Fruit fly (Drosophila melanogaster): ENCODE measurements around the gene mnb.
A peak's percentile ranks its signal among the peaks of the same experiment; 100 is the strongest.

mnb gene

dm6 chrX:17878632-17879033 lies 8.4 kb downstream of the mnb start (continued):
- TF ChIP-seq tx (GFP tag; optimal IDR thresholded peaks at IDR 0.05) = no peak
- peak; percentile 54 for TF ChIP-seq Med (GFP tag)
- TF ChIP-seq CG14860 (GFP tag; IDR thresholded peaks at IDR 0.05; ENCODE audit: partially characterized antibody) = no peak
- TF ChIP-seq chn (GFP tag; optimal IDR thresholded peaks at IDR 0.05) = no peak
- no peak for TF ChIP-seq pros (GFP tag; optimal IDR thresholded peaks at IDR 0.05)
- no peak for TF ChIP-seq Bdp1 (GFP tag; optimal IDR thresholded peaks at IDR 0.05)
- TF ChIP-seq NfI (GFP tag; optimal IDR thresholded peaks at IDR 0.05) = no peak
- peak; percentile 25; the same call in 1 of the 2 replicates for TF ChIP-seq E2f2 (GFP tag; IDR thresholded peaks at IDR 0.05)
- no peak for TF ChIP-seq CG12219 (GFP tag; optimal IDR thresholded peaks at IDR 0.05)
- no peak for TF ChIP-seq Hey (tag; optimal IDR thresholded peaks at IDR 0.05)
- peak; percentile 32; the same call in 1 of the 2 replicates for TF ChIP-seq bbx (GFP tag; IDR thresholded peaks at IDR 0.05; ENCODE audit: partially characterized antibody)
- no peak for TF ChIP-seq odd (GFP tag; optimal IDR thresholded peaks at IDR 0.05)
- TF ChIP-seq da (GFP tag; optimal IDR thresholded peaks at IDR 0.05) = no peak
- TF ChIP-seq CG18011 (GFP tag; optimal IDR thresholded peaks at IDR 0.05) = no peak
- no peak for TF ChIP-seq Dbx (GFP tag; IDR thresholded peaks at IDR 0.05)
- no peak for TF ChIP-seq CG3838 (GFP tag; optimal IDR thresholded peaks at IDR 0.05)
- TF ChIP-seq Atf-2 (GFP tag; optimal IDR thresholded peaks at IDR 0.05) = no peak
- TF ChIP-seq Sry-δ (GFP tag; optimal IDR thresholded peaks at IDR 0.05) = no peak
- no peak for TF ChIP-seq CG10979 (tag; optimal IDR thresholded peaks at IDR 0.05)
- no peak for TF ChIP-seq CG30431 (GFP tag; optimal IDR thresholded peaks at IDR 0.05)
- peak; percentile 42 for TF ChIP-seq Dref (GFP tag; IDR thresholded peaks at IDR 0.05)
- no peak for TF ChIP-seq CG12391 (tag; optimal IDR thresholded peaks at IDR 0.05)
- no peak for TF ChIP-seq CG10209 (GFP tag; optimal IDR thresholded peaks at IDR 0.05)

dm6 chrX:17877974-17878373 lies 9.0 kb downstream of the mnb start:
- TF ChIP-seq CG10209 (GFP tag; optimal IDR thresholded peaks at IDR 0.05) (no peak), chinmo (GFP tag; IDR thresholded peaks at IDR 0.05; ENCODE audit: partially characterized antibody) (0 out of 4 replicates have a peak, but pooled peaks have one; percentile 53), cg (GFP tag; optimal IDR thresholded peaks at IDR 0.05) (peak; percentile 36), eve (GFP tag; optimal IDR thresholded peaks at IDR 0.05) (peak in 1 of 2 experiments; percentile 13)

DNA sequence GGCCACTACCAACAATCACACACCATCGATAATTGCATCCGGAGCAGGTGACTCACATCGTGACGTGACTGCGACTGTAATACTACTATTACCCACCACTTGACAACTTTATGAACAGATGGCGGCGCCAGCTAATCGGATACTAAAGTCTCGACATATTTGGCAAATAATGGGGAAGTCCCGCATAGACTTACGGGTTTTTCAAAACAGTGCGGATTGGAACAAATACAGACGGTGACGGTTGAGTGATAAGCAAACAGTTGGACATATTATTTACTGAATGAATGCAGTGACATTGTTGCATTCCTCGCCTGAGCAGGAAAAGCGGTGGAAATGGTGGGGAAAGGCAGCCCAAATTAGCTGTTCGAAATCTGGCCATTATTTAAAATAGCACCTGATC lies 10.5 kb downstream of the mnb start:
- TF ChIP-seq CG4404 (GFP tag; IDR thresholded peaks at IDR 0.05) (no peak), CG6254 (GFP tag; optimal IDR thresholded peaks at IDR 0.05) (no peak), CG10209 (GFP tag; optimal IDR thresholded peaks at IDR 0.05) (no peak), CG17568 (GFP tag; optimal IDR thresholded peaks at IDR 0.05) (no peak), danr (GFP tag; IDR thresholded peaks at IDR 0.05) (no peak), Hey (tag; optimal IDR thresholded peaks at IDR 0.05) (no peak), nom (GFP tag; optimal IDR thresholded peaks at IDR 0.05) (no peak), CG14965 (GFP tag; optimal IDR thresholded peaks at IDR 0.05; ENCODE audit: borderline replicate concordance) (no peak), dm (GFP tag; optimal IDR thresholded peaks at IDR 0.05) (no peak), wek (GFP tag; optimal IDR thresholded peaks at IDR 0.05) (no peak), gem (tag; optimal IDR thresholded peaks at IDR 0.05) (no peak), CG11398 (GFP tag; optimal IDR thresholded peaks at IDR 0.05) (no peak), CG12942 (GFP tag; optimal IDR thresholded peaks at IDR 0.05) (no peak)

All from whole organism, embryonic.